Worm (Caenorhabditis elegans) whole organism, late embryonic: Measurements from ENCODE around the gene tomm-20.

Experiments used
- F13H6.1 ChIP-seq: sonication (generic microtip); optimal IDR thresholded peaks from 2 replicates; lab custom pipeline; 2016; ENCODE audit warnings: missing genetic modification characterization, missing compliant biosample characterization
- K02D7.2 ChIP-seq: sonication (generic microtip); optimal IDR thresholded peaks from 2 replicates; lab custom pipeline; 2017; ENCODE audit warnings: mild to moderate bottlenecking, missing genetic modification characterization, missing compliant biosample characterization
- ahr-1 ChIP-seq: sonication (generic microtip); optimal IDR thresholded peaks from 2 replicates; lab custom pipeline; 2016; ENCODE audit warnings: missing genetic modification characterization, missing compliant biosample characterization
- ceh-18 ChIP-seq: sonication (generic microtip); optimal IDR thresholded peaks from 2 replicates; lab custom pipeline; 2016; ENCODE audit warnings: missing genetic modification characterization, missing compliant biosample characterization
- ceh-30 ChIP-seq: fragments of 150-350 bp; optimal IDR thresholded peaks from 2 replicates; lab custom pipeline; 2014; ENCODE audit warnings: missing biosample characterization, missing genetic modification characterization
- ceh-31 ChIP-seq: sonication (generic microtip); optimal IDR thresholded peaks from 2 replicates; lab custom pipeline; 2016; ENCODE audit warnings: missing genetic modification characterization, missing compliant biosample characterization
- ceh-9 ChIP-seq: sonication (generic microtip); optimal IDR thresholded peaks from 2 replicates; lab custom pipeline; 2016; ENCODE audit warnings: mild to moderate bottlenecking, missing genetic modification characterization, inconsistent platforms, missing compliant biosample characterization
- dmd-4 ChIP-seq: sonication (generic microtip); optimal IDR thresholded peaks from 2 replicates; lab custom pipeline; 2016; ENCODE audit warnings: borderline replicate concordance, missing genetic modification characterization, missing compliant biosample characterization
- dve-1 ChIP-seq: sonication (generic microtip); optimal IDR thresholded peaks from 2 replicates; lab custom pipeline; 2017; ENCODE audit warnings: antibody characterized with exemption, mild to moderate bottlenecking, missing genetic modification characterization, missing compliant biosample characterization
- elt-2 ChIP-seq: sonication (generic microtip); optimal IDR thresholded peaks from 2 replicates; lab custom pipeline; 2016; ENCODE audit warnings: missing genetic modification reagents, missing genetic modification characterization, missing compliant biosample characterization
- ets-4 ChIP-seq: sonication (generic microtip); optimal IDR thresholded peaks from 2 replicates; lab custom pipeline; 2016; ENCODE audit warnings: missing genetic modification characterization, missing compliant biosample characterization
- eyg-1 ChIP-seq: sonication (generic microtip); optimal IDR thresholded peaks from 2 replicates; lab custom pipeline; 2016; ENCODE audit warnings: missing genotype, missing genetic modification characterization, missing compliant biosample characterization
- gmeb-2 ChIP-seq: sonication (generic microtip); optimal IDR thresholded peaks from 2 replicates; lab custom pipeline; 2016; ENCODE audit warnings: missing genetic modification characterization, inconsistent platforms, missing compliant biosample characterization
- hlh-30 ChIP-seq: sonication (generic microtip); optimal IDR thresholded peaks from 2 replicates; lab custom pipeline; 2017; ENCODE audit warnings: antibody characterized with exemption, missing genetic modification characterization, missing compliant biosample characterization; ENCODE audit not compliant: insufficient read depth
- hlh-6 ChIP-seq: sonication (generic microtip); optimal IDR thresholded peaks from 2 replicates; lab custom pipeline; 2016; ENCODE audit warnings: missing genotype, missing genetic modification characterization, missing compliant biosample characterization
- lin-11 ChIP-seq: fragments of 200-800 bp; sonication (Bioruptor generic); optimal IDR thresholded peaks from 2 replicates; lab custom pipeline; 2018; ENCODE audit warnings: mild to moderate bottlenecking, missing genetic modification characterization, missing compliant biosample characterization
- madf-2 ChIP-seq: sonication (generic microtip); optimal IDR thresholded peaks from 2 replicates; lab custom pipeline; 2017; ENCODE audit warnings: missing genetic modification characterization, missing compliant biosample characterization
- mec-3 ChIP-seq: sonication (generic microtip); optimal IDR thresholded peaks from 2 replicates; lab custom pipeline; 2016; ENCODE audit warnings: borderline replicate concordance, missing genetic modification characterization, missing compliant biosample characterization
- nfya-1 ChIP-seq: sonication (generic microtip); optimal IDR thresholded peaks from 2 replicates; lab custom pipeline; 2017; ENCODE audit warnings: missing genetic modification characterization, mild to moderate bottlenecking, missing compliant biosample characterization, antibody characterized with exemption, moderate library complexity
- nhr-11 ChIP-seq: fragments of 150-350 bp; optimal IDR thresholded peaks from 2 replicates; lab custom pipeline; 2014; ENCODE audit warnings: missing biosample characterization, missing genetic modification characterization
- npax-4 ChIP-seq: sonication (generic microtip); optimal IDR thresholded peaks from 2 replicates; lab custom pipeline; 2016; ENCODE audit warnings: missing genetic modification characterization, missing compliant biosample characterization
- odd-2 ChIP-seq: sonication (generic microtip); optimal IDR thresholded peaks from 2 replicates; lab custom pipeline; 2017; ENCODE audit warnings: antibody characterized with exemption, mild to moderate bottlenecking, missing genetic modification characterization, missing compliant biosample characterization
- pag-3 ChIP-seq: sonication (generic microtip); optimal IDR thresholded peaks from 2 replicates; lab custom pipeline; 2016; ENCODE audit warnings: missing compliant biosample characterization, missing genetic modification characterization, borderline replicate concordance
- pat-9 ChIP-seq: fragments of 200-800 bp; sonication (Bioruptor generic); optimal IDR thresholded peaks from 2 replicates; lab custom pipeline; 2018; ENCODE audit warnings: mild to moderate bottlenecking, missing genetic modification characterization, moderate library complexity, missing compliant biosample characterization
- pqm-1 ChIP-seq: sonication (generic microtip); optimal IDR thresholded peaks from 2 replicates; lab custom pipeline; 2016; ENCODE audit warnings: missing genetic modification characterization, missing compliant biosample characterization
- ref-2 ChIP-seq: sonication (generic microtip); optimal IDR thresholded peaks from 2 replicates; lab custom pipeline; 2016; ENCODE audit warnings: missing genetic modification characterization, missing compliant biosample characterization
- rnt-1 ChIP-seq: sonication (generic microtip); optimal IDR thresholded peaks from 2 replicates; lab custom pipeline; 2016; ENCODE audit warnings: missing genetic modification characterization, missing compliant biosample characterization
- sox-2 ChIP-seq: fragments of 200-800 bp; sonication (Bioruptor generic); IDR thresholded peaks from 2 replicates; pipeline ENCODE4 v1.3.6; 2022; ENCODE audit warnings: missing genetic modification reagents, missing genetic modification characterization, missing compliant biosample characterization
- ttx-3 ChIP-seq: sonication (generic microtip); optimal IDR thresholded peaks from 2 replicates; lab custom pipeline; 2016; ENCODE audit warnings: missing genetic modification reagents, missing genetic modification characterization, missing compliant biosample characterization
- unc-55 ChIP-seq: sonication (generic microtip); optimal IDR thresholded peaks from 2 replicates; lab custom pipeline; 2017; ENCODE audit warnings: missing biosample characterization, missing genetic modification reagents, missing genetic modification characterization
- unc-86 ChIP-seq: sonication (generic microtip); optimal IDR thresholded peaks from 2 replicates; lab custom pipeline; 2016; ENCODE audit warnings: missing genetic modification characterization, missing compliant biosample characterization

Gene tomm-20

ce11 chrV:12300780-12301460, 42.3 kb downstream of the tomm-20 start:
- TF ChIP-seq dmd-4 (tag; lab: Kevin White, UChicago) (no peak), ceh-18 (tag; lab: Kevin White, UChicago) (no peak), pqm-1 (tag; lab: Kevin White, UChicago) (no peak), lin-11 (tag; lab: Kevin White, UChicago) (no peak), pat-9 (no peak), ets-4 (tag; lab: Kevin White, UChicago) (no peak)

ce11 chrV:12300166-12300565, 43.1 kb downstream of the tomm-20 start:
- TF ChIP-seq ceh-30 (tag; lab: Kevin White, UChicago) (peak; percentile 19), pag-3 (tag; lab: Kevin White, UChicago) (no peak), elt-2 (tag; lab: Kevin White, UChicago) (peak; percentile 23), hlh-30 (tag; lab: Kevin White, UChicago) (peak; percentile 68), pqm-1 (tag; lab: Kevin White, UChicago) (no peak), nfya-1 (peak; percentile 55)

ce11 chrV:12299244-12299766, 44.0 kb downstream of the tomm-20 start:
- no peak for TF ChIP-seq ref-2 (tag; lab: Kevin White, UChicago)
- no peak for TF ChIP-seq dve-1 (tag; lab: Kevin White, UChicago)
- TF ChIP-seq ahr-1 (tag; lab: Kevin White, UChicago), result no peak
- TF ChIP-seq hlh-6 (tag; lab: Kevin White, UChicago), result no peak
- TF ChIP-seq eyg-1 (tag; lab: Kevin White, UChicago), result no peak
- TF ChIP-seq npax-4 (tag; lab: Kevin White, UChicago), result no peak
- TF ChIP-seq lin-11 (tag; lab: Kevin White, UChicago), result no peak
- no peak for TF ChIP-seq K02D7.2 (tag; lab: Kevin White, UChicago)
- TF ChIP-seq gmeb-2, result no peak
- no peak for TF ChIP-seq mec-3 (tag; lab: Kevin White, UChicago)
- no peak for TF ChIP-seq ets-4 (tag; lab: Kevin White, UChicago)
- TF ChIP-seq F13H6.1, result no peak
- no peak for TF ChIP-seq pat-9
- no peak for TF ChIP-seq ceh-31

DNA sequence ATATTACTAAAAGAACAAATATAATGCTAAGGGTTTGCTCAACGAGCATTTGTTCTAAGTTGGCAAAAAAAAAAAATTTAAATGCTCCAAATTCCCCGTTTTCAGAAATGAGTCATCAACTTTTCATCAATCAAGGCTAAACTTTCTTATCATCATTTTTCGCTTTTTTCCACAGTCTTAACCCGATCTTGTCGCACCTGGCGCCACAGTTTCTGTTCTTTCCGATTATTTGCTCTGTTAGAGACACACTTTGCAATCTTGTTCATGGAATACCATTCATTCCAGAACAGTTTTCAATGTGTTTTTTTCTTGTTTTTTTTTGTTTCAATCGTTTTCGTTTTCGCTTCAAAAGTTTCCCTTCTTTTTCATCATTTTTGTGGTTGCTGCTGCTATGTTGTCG, 45.1 kb downstream of the tomm-20 start:
- TF ChIP-seq npax-4 (tag; lab: Kevin White, UChicago) (no peak), ttx-3 (no peak), nhr-11 (tag; lab: Kevin White, UChicago) (no peak), pat-9 (no peak), F13H6.1 (no peak), ceh-9 (tag; lab: Kevin White, UChicago) (no peak), pqm-1 (tag; lab: Kevin White, UChicago) (no peak), nfya-1 (no peak), hlh-6 (tag; lab: Kevin White, UChicago) (no peak), odd-2 (tag; lab: Kevin White, UChicago) (no peak), madf-2 (tag; lab: Kevin White, UChicago) (no peak)
- TF ChIP-seq, all 69 proteins: peak for 0

- TF ChIP-seq sox-2 (GFP tag; lab: Robert Waterston, UW), result no peak
- no peak for TF ChIP-seq unc-86 (tag; lab: Kevin White, UChicago)
- TF ChIP-seq rnt-1 (tag; lab: Kevin White, UChicago), result peak; percentile 14
- TF ChIP-seq, all 69 proteins: peak for 1
Measured at ce11 chrV:12296794-12297193, 46.5 kb downstream of the tomm-20 start.

DNA sequence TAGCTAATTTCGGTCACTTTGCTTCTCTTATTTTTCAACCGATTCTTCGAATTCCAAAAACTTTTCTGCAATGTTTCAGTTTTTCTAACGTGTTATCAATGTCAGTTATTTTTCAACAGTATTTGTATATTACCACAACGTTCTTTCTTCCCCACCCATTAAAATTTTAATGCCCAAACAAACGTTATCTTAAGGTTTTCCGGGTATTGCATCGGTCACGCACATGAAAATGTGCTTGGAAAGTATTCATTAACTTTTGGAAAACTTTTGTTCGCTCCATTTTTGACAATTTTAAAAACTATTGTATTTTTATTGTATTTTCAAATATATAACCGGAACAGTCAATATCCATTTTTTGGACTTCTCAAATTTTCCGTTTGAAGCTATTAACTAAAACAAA, 47.1 kb downstream of the tomm-20 start:
- TF ChIP-seq ceh-18 (tag; lab: Kevin White, UChicago), result no peak
- no peak for TF ChIP-seq unc-55 (GFP tag; lab: Kevin White, UChicago)
